Fruit fly (Drosophila melanogaster): ENCODE data around the gene CG13599.
A peak's percentile ranks its signal among the peaks of the same experiment; 100 is the strongest.

CG13599 gene

dm6 chr3R:23919366-23919765 is 12.1 kb upstream of the CG13599 start (continued):
- TF ChIP-seq unpg (GFP tag; optimal IDR thresholded peaks at IDR 0.05), result peak; percentile 55
- TF ChIP-seq z (GFP tag; IDR thresholded peaks at IDR 0.05), result no peak
- TF ChIP-seq CG11456 (GFP tag; IDR thresholded peaks at IDR 0.05), result 0 out of 3 replicates have a peak, but pooled peaks have one; percentile 33
- TF ChIP-seq gce (GFP tag; IDR thresholded peaks at IDR 0.05), result 0 out of 3 replicates have a peak, but pooled peaks have one; percentile 28
- TF ChIP-seq CG17385 (GFP tag; optimal IDR thresholded peaks at IDR 0.05), result peak; percentile 61
- no peak for TF ChIP-seq wor (GFP tag; IDR thresholded peaks at IDR 0.05)
- TF ChIP-seq CG10959 (GFP tag; IDR thresholded peaks at IDR 0.05), result no peak
- TF ChIP-seq sd (tag; optimal IDR thresholded peaks at IDR 0.05), result peak; percentile 23
- peak; percentile 41 for TF ChIP-seq NfI (GFP tag; optimal IDR thresholded peaks at IDR 0.05)
- no peak for TF ChIP-seq slp2 (GFP tag; optimal IDR thresholded peaks at IDR 0.05)
- TF ChIP-seq CG12155 (GFP tag; optimal IDR thresholded peaks at IDR 0.05), result no peak
- no peak for TF ChIP-seq CG17802 (tag; optimal IDR thresholded peaks at IDR 0.05)
- TF ChIP-seq phol (tag; optimal IDR thresholded peaks at IDR 0.05), result no peak
- TF ChIP-seq CG18599 (GFP tag; optimal IDR thresholded peaks at IDR 0.05), result peak; percentile 74
- peak; percentile 2 for TF ChIP-seq CG34376 (GFP tag; optimal IDR thresholded peaks at IDR 0.05)
- TF ChIP-seq CG10366 (GFP tag; IDR thresholded peaks at IDR 0.05), result no peak; the same call in 1 of the 2 replicates
- TF ChIP-seq Taf1 (GFP tag; IDR thresholded peaks at IDR 0.05), result no peak
- no peak for TF ChIP-seq mam (GFP tag; optimal IDR thresholded peaks at IDR 0.05)
- no peak for TF ChIP-seq gt (GFP tag; IDR thresholded peaks at IDR 0.05)
- no peak for TF ChIP-seq CG33557 (GFP tag; optimal IDR thresholded peaks at IDR 0.05)
- TF ChIP-seq CG5180 (GFP tag; optimal IDR thresholded peaks at IDR 0.05), result peak; percentile 72
- TF ChIP-seq CG7357 (GFP tag; IDR thresholded peaks at IDR 0.05), result 0 out of 3 replicates have a peak, but pooled peaks have one; percentile 14
- TF ChIP-seq hbn (GFP tag; IDR thresholded peaks at IDR 0.05; ENCODE audit: partially characterized antibody), result no peak
- TF ChIP-seq oc (tag; optimal IDR thresholded peaks at IDR 0.05), result no peak
- no peak for TF ChIP-seq CG16813 (GFP tag; IDR thresholded peaks at IDR 0.05; ENCODE audit: partially characterized antibody)
- TF ChIP-seq Hr39 (optimal IDR thresholded peaks at IDR 0.05), result no peak
- TF ChIP-seq CG2712 (tag; optimal IDR thresholded peaks at IDR 0.05), result peak; percentile 6
- no peak for TF ChIP-seq Tbp (GFP tag; optimal IDR thresholded peaks at IDR 0.05)
- no peak for TF ChIP-seq CG9876 (GFP tag; optimal IDR thresholded peaks at IDR 0.05)
- peak; percentile 63 for TF ChIP-seq Vsx1 (GFP tag; optimal IDR thresholded peaks at IDR 0.05)
- no peak for TF ChIP-seq Usf (GFP tag; optimal IDR thresholded peaks at IDR 0.05)
- no peak for TF ChIP-seq Lim3 (GFP tag; IDR thresholded peaks at IDR 0.05)
- peak; percentile 38 for TF ChIP-seq CG12659 (GFP tag; optimal IDR thresholded peaks at IDR 0.05)
- peak; percentile 17 for TF ChIP-seq Hey (tag; optimal IDR thresholded peaks at IDR 0.05)
- no peak for TF ChIP-seq NC2α (GFP tag; optimal IDR thresholded peaks at IDR 0.05)
- TF ChIP-seq CG30403 (GFP tag; optimal IDR thresholded peaks at IDR 0.05), result no peak
- no peak for TF ChIP-seq Xbp1 (GFP tag; optimal IDR thresholded peaks at IDR 0.05)
- TF ChIP-seq Dfd (GFP tag; optimal IDR thresholded peaks at IDR 0.05), result no peak
- peak; percentile 79 for TF ChIP-seq nau (GFP tag; optimal IDR thresholded peaks at IDR 0.05)
- peak; percentile 53; the same call in 1 of the 2 replicates for TF ChIP-seq Rfx (GFP tag; IDR thresholded peaks at IDR 0.05)
- peak; percentile 58 for TF ChIP-seq scrt (GFP tag; optimal IDR thresholded peaks at IDR 0.05)
- no peak for TF ChIP-seq Ets97D (GFP tag; optimal IDR thresholded peaks at IDR 0.05)
- TF ChIP-seq CG11695 (GFP tag; IDR thresholded peaks at IDR 0.05), result peak; percentile 40; the same call in 1 of the 3 replicates
- 0 out of 2 replicates have a peak, but pooled peaks have one; percentile 9 for TF ChIP-seq Rx (GFP tag; IDR thresholded peaks at IDR 0.05)
- TF ChIP-seq CoRest (tag; optimal IDR thresholded peaks at IDR 0.05), result peak; percentile 19
- no peak for TF ChIP-seq CG12236 (GFP tag; optimal IDR thresholded peaks at IDR 0.05)
- no peak for TF ChIP-seq Lpt (GFP tag; optimal IDR thresholded peaks at IDR 0.05)
- TF ChIP-seq Pdp1 (GFP tag; optimal IDR thresholded peaks at IDR 0.05), result peak in 1 of 2 experiments; percentile 5
- TF ChIP-seq row (GFP tag; IDR thresholded peaks at IDR 0.05), result no peak
- no peak for TF ChIP-seq Spps (tag; optimal IDR thresholded peaks at IDR 0.05)
- peak; percentile 10 for TF ChIP-seq Sox102F (GFP tag; optimal IDR thresholded peaks at IDR 0.05)
